Worm (Caenorhabditis elegans): ENCODE results near the gene eat-4.
A peak's percentile ranks its signal among the peaks of the same experiment; 100 is the strongest.

Gene eat-4

ce11 chrIII:9151782-9152181 is 15.1 kb downstream of the eat-4 start:
- TF ChIP-seq ceh-88 (GFP tag; IDR thresholded peaks at IDR 0.05) (no peak), fkh-4 (tag; optimal IDR thresholded peaks at IDR 0.05; ENCODE audit: borderline replicate concordance) (peak; percentile 1), lsy-2 (tag; optimal IDR thresholded peaks at IDR 0.05) (peak; percentile 6 to 52), ceh-82 (tag; optimal IDR thresholded peaks at IDR 0.05) (no peak), sox-4 (tag; optimal IDR thresholded peaks at IDR 0.05) (no peak), sup-37 (GFP tag; optimal IDR thresholded peaks at IDR 0.05) (no peak), ama-1 (optimal IDR thresholded peaks at IDR 0.05) (no peak), grh-1 (GFP tag; IDR thresholded peaks at IDR 0.05) (no peak), snu-23 (GFP tag; optimal IDR thresholded peaks at IDR 0.05) (peak; percentile 29), ceh-8 (GFP tag; optimal IDR thresholded peaks at IDR 0.05) (no peak), C16A3.4 (tag; optimal IDR thresholded peaks at IDR 0.05) (peak; percentile 11), nhr-20 (tag; optimal IDR thresholded peaks at IDR 0.05) (peak; percentile 25), egl-13 (tag; optimal IDR thresholded peaks at IDR 0.05) (no peak), fkh-10 (GFP tag; optimal IDR thresholded peaks at IDR 0.05) (no peak), ztf-11 (tag; optimal IDR thresholded peaks at IDR 0.05) (no peak), mep-1 (tag; optimal IDR thresholded peaks at IDR 0.05) (peak; percentile 40), unc-30 (tag; optimal IDR thresholded peaks at IDR 0.05) (no peak), nhr-19 (GFP tag; conservative IDR thresholded peaks at IDR 0.05) (peak; percentile 22; the same call in 1 of the 2 replicates), rnt-1 (tag; optimal IDR thresholded peaks at IDR 0.05) (peak; percentile 64), sptf-1 (tag; optimal IDR thresholded peaks at IDR 0.05) (no peak), pag-3 (tag; optimal IDR thresholded peaks at IDR 0.05; ENCODE audit: borderline replicate concordance, insufficient read depth) (peak; percentile 89), aha-1 (tag; optimal IDR thresholded peaks at IDR 0.05) (no peak), lin-39 (tag; optimal IDR thresholded peaks at IDR 0.05) (peak; percentile 4), fos-1 (tag; optimal IDR thresholded peaks at IDR 0.05) (no peak), mdl-1 (tag; optimal IDR thresholded peaks at IDR 0.05) (peak in 1 of 2 experiments; percentile 16), nhr-71 (tag; optimal IDR thresholded peaks at IDR 0.05) (peak; percentile 55), lin-14 (GFP tag; optimal IDR thresholded peaks at IDR 0.05) (peak; percentile 82), egl-27 (tag; optimal IDR thresholded peaks at IDR 0.05) (no peak), F16B12.6 (tag; optimal IDR thresholded peaks at IDR 0.05) (no peak), Y116A8C.19 (tag; optimal IDR thresholded peaks at IDR 0.05; ENCODE audit: borderline replicate concordance) (no peak), elt-3 (tag; optimal IDR thresholded peaks at IDR 0.05) (no peak), dpl-1 (GFP tag; optimal IDR thresholded peaks at IDR 0.05) (peak in 1 of 3 experiments; percentile 2)

ce11 chrIII:9152950-9153349 is 16.3 kb downstream of the eat-4 start:
- TF ChIP-seq sox-4 (tag; optimal IDR thresholded peaks at IDR 0.05), result no peak
- no peak for TF ChIP-seq egl-13 (tag; optimal IDR thresholded peaks at IDR 0.05)
- TF ChIP-seq mab-9 (GFP tag; IDR thresholded peaks at IDR 0.05), result no peak
- no peak for TF ChIP-seq F16B12.6 (tag; optimal IDR thresholded peaks at IDR 0.05)
- TF ChIP-seq lir-3 (tag; optimal IDR thresholded peaks at IDR 0.05; ENCODE audit: poor library complexity), result no peak
- no peak for TF ChIP-seq lin-13 (GFP tag; optimal IDR thresholded peaks at IDR 0.05)
- TF ChIP-seq ets-5 (GFP tag; IDR thresholded peaks at IDR 0.05), result no peak
- TF ChIP-seq ceh-88 (GFP tag; IDR thresholded peaks at IDR 0.05), result no peak
- no peak for TF ChIP-seq pax-3 (tag; optimal IDR thresholded peaks at IDR 0.05)
- no peak for TF ChIP-seq nhr-77 (tag; optimal IDR thresholded peaks at IDR 0.05)
- peak; percentile 46 for TF ChIP-seq rnt-1 (tag; optimal IDR thresholded peaks at IDR 0.05)
- TF ChIP-seq lin-39 (tag; optimal IDR thresholded peaks at IDR 0.05), result no peak
- TF ChIP-seq ces-1 (GFP tag; optimal IDR thresholded peaks at IDR 0.05), result no peak
- TF ChIP-seq jun-1 (tag; optimal IDR thresholded peaks at IDR 0.05), result no peak
- TF ChIP-seq lsy-2 (tag; optimal IDR thresholded peaks at IDR 0.05), result peak in 1 of 2 experiments; percentile 42
- no peak for TF ChIP-seq ceh-63 (GFP tag; optimal IDR thresholded peaks at IDR 0.05)
- peak; percentile 40 for TF ChIP-seq lin-14 (GFP tag; optimal IDR thresholded peaks at IDR 0.05)
- no peak; the same call in 1 of the 2 replicates for TF ChIP-seq nhr-19 (GFP tag; conservative IDR thresholded peaks at IDR 0.05)
- TF ChIP-seq vab-15 (tag; optimal IDR thresholded peaks at IDR 0.05), result no peak
- no peak for TF ChIP-seq C34B4.2 (tag; optimal IDR thresholded peaks at IDR 0.05)
- no peak for TF ChIP-seq nhr-11 (tag; optimal IDR thresholded peaks at IDR 0.05)
- peak; percentile 40 for TF ChIP-seq nhr-71 (tag; optimal IDR thresholded peaks at IDR 0.05)
- TF ChIP-seq lin-35 (GFP tag; optimal IDR thresholded peaks at IDR 0.05), result no peak
- TF ChIP-seq fos-1 (tag; optimal IDR thresholded peaks at IDR 0.05), result no peak
- no peak for TF ChIP-seq pag-3 (tag; optimal IDR thresholded peaks at IDR 0.05; ENCODE audit: borderline replicate concordance, insufficient read depth)
- TF ChIP-seq ztf-4 (tag; optimal IDR thresholded peaks at IDR 0.05), result no peak
- no peak for TF ChIP-seq efl-1 (optimal IDR thresholded peaks at IDR 0.05)
- TF ChIP-seq efl-1 (GFP tag; optimal IDR thresholded peaks at IDR 0.05 in 1 of 2), result peak; percentile 10 to 94
- TF ChIP-seq xbp-1 (tag; optimal IDR thresholded peaks at IDR 0.05), result no peak
- TF ChIP-seq Y116A8C.19 (tag; optimal IDR thresholded peaks at IDR 0.05; ENCODE audit: borderline replicate concordance), result no peak
- no peak for TF ChIP-seq blmp-1 (tag; optimal IDR thresholded peaks at IDR 0.05)
